Fruit fly (Drosophila melanogaster) S2 (cell line): ENCODE measurements around the gene NKCC.
A peak's percentile ranks its signal among the peaks of the same experiment; 100 is the strongest.

ENCODE experiments used
- CG8478 ChIP-seq: fragments of >200 bp; optimal IDR thresholded peaks from 2 replicates; lab custom pipeline; 2018
- CTCF ChIP-seq, 2 experiments: fragments of >200 bp; optimal IDR thresholded peaks; 2 replicates each; lab custom pipeline; 2018

- TF ChIP-seq CTCF (optimal IDR thresholded peaks at IDR 0.05; lab: Kevin White, UChicago) (peak; percentile 53 to 68), CG8478 (lab: Kevin White, UChicago) (no peak)
Observed at dm6 chr3R:5527563-5527962, 25.1 kb upstream of the NKCC start.
